Worm (Caenorhabditis elegans) whole organism, late embryonic: ENCODE data around the gene glna-1.

ENCODE experiments used
- C08G9.2 ChIP-seq: sonication (generic microtip); optimal IDR thresholded peaks from 2 replicates; lab custom pipeline; 2016; ENCODE audit warnings: mild to moderate bottlenecking, missing genetic modification characterization, moderate library complexity, missing compliant biosample characterization
- C38D4.7 ChIP-seq: fragments of 200-800 bp; sonication (Bioruptor generic); optimal IDR thresholded peaks from 2 replicates; lab custom pipeline; 2018; ENCODE audit warnings: mild to moderate bottlenecking, missing genetic modification characterization, moderate library complexity, missing compliant biosample characterization
- F13H6.1 ChIP-seq: sonication (generic microtip); optimal IDR thresholded peaks from 2 replicates; lab custom pipeline; 2016; ENCODE audit warnings: missing genetic modification characterization, missing compliant biosample characterization
- K02D7.2 ChIP-seq: sonication (generic microtip); optimal IDR thresholded peaks from 2 replicates; lab custom pipeline; 2017; ENCODE audit warnings: mild to moderate bottlenecking, missing genetic modification characterization, missing compliant biosample characterization
- K09A11.1 ChIP-seq: sonication (generic microtip); optimal IDR thresholded peaks from 2 replicates; lab custom pipeline; 2017; ENCODE audit warnings: antibody characterized with exemption, mild to moderate bottlenecking, missing genetic modification characterization, missing compliant biosample characterization; ENCODE audit not compliant: insufficient read depth
- ahr-1 ChIP-seq: sonication (generic microtip); optimal IDR thresholded peaks from 2 replicates; lab custom pipeline; 2016; ENCODE audit warnings: missing genetic modification characterization, missing compliant biosample characterization
- ama-1 ChIP-seq: fragments of 150-350 bp; optimal IDR thresholded peaks from 2 replicates; lab custom pipeline; 2014
- ceh-14 ChIP-seq: sonication (generic microtip); optimal IDR thresholded peaks from 2 replicates; lab custom pipeline; 2016; ENCODE audit warnings: missing genotype, missing genetic modification characterization, missing compliant biosample characterization
- ceh-19 ChIP-seq: fragments of 200-800 bp; sonication (Bioruptor generic); optimal IDR thresholded peaks from 2 replicates; lab custom pipeline; 2018; ENCODE audit warnings: mild to moderate bottlenecking, missing genetic modification characterization, missing compliant biosample characterization
- ceh-2 ChIP-seq: sonication (generic microtip); optimal IDR thresholded peaks from 2 replicates; lab custom pipeline; 2016; ENCODE audit warnings: missing genotype, missing genetic modification characterization, missing compliant biosample characterization
- ceh-22 ChIP-seq: sonication (generic microtip); optimal IDR thresholded peaks from 2 replicates; lab custom pipeline; 2017; ENCODE audit warnings: missing biosample characterization, missing genetic modification characterization
- ceh-34 ChIP-seq: sonication (generic microtip); optimal IDR thresholded peaks from 2 replicates; lab custom pipeline; 2016; ENCODE audit warnings: mild to moderate bottlenecking, missing genetic modification characterization, missing compliant biosample characterization
- ceh-45 ChIP-seq: fragments of 200-800 bp; sonication (Bioruptor generic); IDR thresholded peaks from 2 replicates; pipeline ENCODE4 v1.3.6; 2022; ENCODE audit warnings: missing genetic modification reagents, missing genetic modification characterization, missing compliant biosample characterization
- ceh-48 ChIP-seq: sonication (generic microtip); optimal IDR thresholded peaks from 2 replicates; lab custom pipeline; 2016; ENCODE audit warnings: missing genetic modification characterization, inconsistent platforms, missing compliant biosample characterization
- ceh-6 ChIP-seq: fragments of 200-800 bp; sonication (Bioruptor generic); optimal IDR thresholded peaks from 2 replicates; lab custom pipeline; 2018; ENCODE audit warnings: mild to moderate bottlenecking, missing genetic modification characterization, missing compliant biosample characterization
- elt-2 ChIP-seq: sonication (generic microtip); optimal IDR thresholded peaks from 2 replicates; lab custom pipeline; 2016; ENCODE audit warnings: missing genetic modification reagents, missing genetic modification characterization, missing compliant biosample characterization
- ets-4 ChIP-seq: sonication (generic microtip); optimal IDR thresholded peaks from 2 replicates; lab custom pipeline; 2016; ENCODE audit warnings: missing genetic modification characterization, missing compliant biosample characterization
- fkh-6 ChIP-seq: sonication (generic microtip); optimal IDR thresholded peaks from 2 replicates; lab custom pipeline; 2016; ENCODE audit warnings: missing genetic modification characterization, missing compliant biosample characterization
- gmeb-2 ChIP-seq: sonication (generic microtip); optimal IDR thresholded peaks from 2 replicates; lab custom pipeline; 2016; ENCODE audit warnings: missing genetic modification characterization, inconsistent platforms, missing compliant biosample characterization
- hlh-13 ChIP-seq: fragments of 200-800 bp; sonication (Bioruptor generic); optimal IDR thresholded peaks from 2 replicates; lab custom pipeline; 2018; ENCODE audit warnings: mild to moderate bottlenecking, missing genetic modification characterization, missing compliant biosample characterization
- hlh-6 ChIP-seq: sonication (generic microtip); optimal IDR thresholded peaks from 2 replicates; lab custom pipeline; 2016; ENCODE audit warnings: missing genotype, missing genetic modification characterization, missing compliant biosample characterization
- lim-6 ChIP-seq: sonication (generic microtip); optimal IDR thresholded peaks from 2 replicates; lab custom pipeline; 2016; ENCODE audit warnings: missing genetic modification characterization, missing compliant biosample characterization
- lin-11 ChIP-seq: fragments of 200-800 bp; sonication (Bioruptor generic); optimal IDR thresholded peaks from 2 replicates; lab custom pipeline; 2018; ENCODE audit warnings: mild to moderate bottlenecking, missing genetic modification characterization, missing compliant biosample characterization
- madf-2 ChIP-seq: sonication (generic microtip); optimal IDR thresholded peaks from 2 replicates; lab custom pipeline; 2017; ENCODE audit warnings: missing genetic modification characterization, missing compliant biosample characterization
- npax-4 ChIP-seq: sonication (generic microtip); optimal IDR thresholded peaks from 2 replicates; lab custom pipeline; 2016; ENCODE audit warnings: missing genetic modification characterization, missing compliant biosample characterization
- pat-9 ChIP-seq: fragments of 200-800 bp; sonication (Bioruptor generic); optimal IDR thresholded peaks from 2 replicates; lab custom pipeline; 2018; ENCODE audit warnings: mild to moderate bottlenecking, missing genetic modification characterization, moderate library complexity, missing compliant biosample characterization
- pax-1 ChIP-seq: fragments of 150-350 bp; optimal IDR thresholded peaks from 2 replicates; lab custom pipeline; 2014; ENCODE audit warnings: missing biosample characterization, missing genetic modification characterization
- pha-2 ChIP-seq: sonication (generic microtip); optimal IDR thresholded peaks from 2 replicates; lab custom pipeline; 2017; ENCODE audit warnings: mild to moderate bottlenecking, missing genetic modification characterization, missing compliant biosample characterization
- pha-4 ChIP-seq: fragments of 150-350 bp; optimal IDR thresholded peaks from 2 replicates; lab custom pipeline; 2018; ENCODE audit warnings: missing biosample characterization, missing genetic modification reagents, missing genetic modification characterization
- pqm-1 ChIP-seq: sonication (generic microtip); optimal IDR thresholded peaks from 2 replicates; lab custom pipeline; 2016; ENCODE audit warnings: missing genetic modification characterization, missing compliant biosample characterization
- pros-1 ChIP-seq: fragments of 150-350 bp; optimal IDR thresholded peaks from 2 replicates; lab custom pipeline; 2014; ENCODE audit warnings: missing biosample characterization, missing genetic modification reagents, missing genetic modification characterization
- ref-2 ChIP-seq: sonication (generic microtip); optimal IDR thresholded peaks from 2 replicates; lab custom pipeline; 2016; ENCODE audit warnings: missing genetic modification characterization, missing compliant biosample characterization
- sdc-2 ChIP-seq: sonication (generic microtip); optimal IDR thresholded peaks from 2 replicates; lab custom pipeline; 2016; ENCODE audit warnings: missing genotype, missing genetic modification characterization, missing compliant biosample characterization
- sox-2 ChIP-seq: fragments of 200-800 bp; sonication (Bioruptor generic); IDR thresholded peaks from 2 replicates; pipeline ENCODE4 v1.3.6; 2022; ENCODE audit warnings: missing genetic modification reagents, missing genetic modification characterization, missing compliant biosample characterization
- sox-4 ChIP-seq: sonication (generic microtip); optimal IDR thresholded peaks from 2 replicates; lab custom pipeline; 2017; ENCODE audit warnings: mild to moderate bottlenecking, missing genetic modification characterization, inconsistent platforms, missing compliant biosample characterization
- syd-9 ChIP-seq: sonication (generic microtip); optimal IDR thresholded peaks from 2 replicates; lab custom pipeline; 2016; ENCODE audit warnings: mild to moderate bottlenecking, missing genetic modification characterization, moderate library complexity, missing compliant biosample characterization
- tbx-7 ChIP-seq: sonication (generic microtip); optimal IDR thresholded peaks from 2 replicates; lab custom pipeline; 2016; ENCODE audit warnings: missing genotype, missing genetic modification characterization, missing compliant biosample characterization
- ttx-3 ChIP-seq: sonication (generic microtip); optimal IDR thresholded peaks from 2 replicates; lab custom pipeline; 2016; ENCODE audit warnings: missing genetic modification reagents, missing genetic modification characterization, missing compliant biosample characterization
- unc-42 ChIP-seq: sonication (generic microtip); optimal IDR thresholded peaks from 2 replicates; lab custom pipeline; 2016; ENCODE audit warnings: missing genotype, missing genetic modification characterization, missing compliant biosample characterization
- unc-55 ChIP-seq: sonication (generic microtip); optimal IDR thresholded peaks from 2 replicates; lab custom pipeline; 2017; ENCODE audit warnings: missing biosample characterization, missing genetic modification reagents, missing genetic modification characterization
- zip-5 ChIP-seq: sonication (generic microtip); optimal IDR thresholded peaks from 2 replicates; lab custom pipeline; 2016; ENCODE audit warnings: missing genetic modification characterization, missing compliant biosample characterization

glna-1 gene

DNA sequence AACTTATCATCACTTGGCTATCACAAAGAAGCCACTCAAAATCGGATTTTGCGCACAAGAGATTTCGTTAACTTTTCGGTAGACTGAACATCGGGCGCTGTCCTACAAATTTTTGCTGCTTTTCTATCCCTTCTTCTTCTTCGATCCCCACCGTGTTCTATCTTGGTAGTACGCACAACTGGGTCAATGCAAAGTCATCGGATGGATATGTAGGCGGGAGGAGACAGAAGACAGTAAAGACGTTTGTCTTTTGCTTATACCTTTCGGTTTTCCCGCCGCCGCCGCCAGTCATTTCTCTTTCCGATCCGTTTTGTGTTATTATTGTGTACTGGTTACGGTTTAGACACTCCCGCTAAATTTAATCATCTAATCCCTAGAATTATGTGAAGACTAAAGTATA, 33.2 kb downstream of the glna-1 start:
- TF ChIP-seq pros-1 (tag; lab: Kevin White, UChicago), result no peak
- no peak for TF ChIP-seq ama-1 (lab: Kevin White, UChicago)
- no peak for TF ChIP-seq ceh-48
- TF ChIP-seq gmeb-2 (tag; lab: Kevin White, UChicago), result no peak
- TF ChIP-seq zip-5 (tag; lab: Kevin White, UChicago), result no peak
- TF ChIP-seq lin-11 (tag; lab: Kevin White, UChicago), result no peak
- no peak for TF ChIP-seq elt-2 (tag; lab: Kevin White, UChicago)
- TF ChIP-seq unc-55, result no peak
- TF ChIP-seq pha-4 (tag; lab: Kevin White, UChicago), result no peak
- no peak for TF ChIP-seq sox-2 (GFP tag; lab: Robert Waterston, UW)
- TF ChIP-seq ref-2 (tag; lab: Kevin White, UChicago), result no peak
- no peak for TF ChIP-seq syd-9 (tag; lab: Kevin White, UChicago)
- no peak for TF ChIP-seq ceh-19
- TF ChIP-seq madf-2 (tag; lab: Kevin White, UChicago), result no peak
- TF ChIP-seq, all 69 proteins: peak for 0

DNA sequence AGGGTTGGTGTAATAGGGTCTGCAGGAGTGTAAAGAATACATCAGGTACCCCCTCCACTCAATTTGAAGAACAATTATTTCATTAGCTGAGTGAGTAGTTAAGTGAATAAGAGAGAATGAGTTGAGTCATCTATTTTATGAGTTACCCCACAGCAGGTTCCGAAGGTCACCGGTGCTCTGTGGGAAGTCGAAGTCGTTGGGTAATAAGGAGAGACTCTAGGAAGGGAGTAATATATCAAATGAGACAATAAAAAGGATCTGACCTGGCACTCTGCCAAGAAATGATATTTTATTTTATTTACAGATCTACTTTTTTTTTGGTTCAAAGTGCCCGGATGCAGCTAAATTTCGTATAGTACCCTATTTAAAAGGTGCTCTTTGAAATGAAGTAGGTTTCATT, 35.3 kb downstream of the glna-1 start, which contains the start of gene C09F9.1:
TSS of gene C09F9.1 (plus strand) at position 301 of the 400 bp plus-strand sequence.
- TF ChIP-seq unc-55 (no peak), K09A11.1 (tag; lab: Kevin White, UChicago) (no peak), ets-4 (no peak), ceh-34 (tag; lab: Kevin White, UChicago) (no peak), ceh-22 (tag; lab: Kevin White, UChicago) (no peak), pat-9 (no peak), F13H6.1 (no peak), sdc-2 (tag; lab: Kevin White, UChicago) (no peak), lin-11 (tag; lab: Kevin White, UChicago) (no peak), pqm-1 (tag; lab: Kevin White, UChicago) (no peak), ceh-45 (GFP tag; lab: Robert Waterston, UW) (no peak), fkh-6 (tag; lab: Kevin White, UChicago) (no peak), syd-9 (tag; lab: Kevin White, UChicago) (no peak)

DNA sequence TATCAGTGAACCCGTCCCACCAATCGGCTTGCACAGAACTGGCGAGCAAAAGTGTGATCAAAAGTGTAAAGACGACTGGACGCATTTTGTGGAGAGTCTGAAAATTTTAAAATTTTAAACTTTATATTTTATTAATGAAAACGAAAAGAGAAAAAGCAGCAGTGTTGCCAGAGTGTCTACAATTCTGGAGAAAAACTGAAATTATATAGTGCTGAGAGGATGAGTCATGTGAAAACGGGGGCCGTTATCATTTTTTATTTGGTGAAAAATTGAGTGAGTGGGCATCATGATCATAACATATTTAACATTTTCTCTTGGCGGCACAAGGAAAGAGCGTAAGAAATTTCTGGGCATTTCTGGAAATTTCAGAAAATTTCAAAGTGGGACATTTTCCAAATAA, 38.1 kb downstream of the glna-1 start, which contains the start of gene K02B7.3:
TSS of gene K02B7.3 (minus strand) at position 101 of the 400 bp plus-strand sequence.
- TF ChIP-seq hlh-6, result no peak
- TF ChIP-seq K09A11.1 (tag; lab: Kevin White, UChicago), result no peak
- no peak for TF ChIP-seq elt-2 (tag; lab: Kevin White, UChicago)

DNA sequence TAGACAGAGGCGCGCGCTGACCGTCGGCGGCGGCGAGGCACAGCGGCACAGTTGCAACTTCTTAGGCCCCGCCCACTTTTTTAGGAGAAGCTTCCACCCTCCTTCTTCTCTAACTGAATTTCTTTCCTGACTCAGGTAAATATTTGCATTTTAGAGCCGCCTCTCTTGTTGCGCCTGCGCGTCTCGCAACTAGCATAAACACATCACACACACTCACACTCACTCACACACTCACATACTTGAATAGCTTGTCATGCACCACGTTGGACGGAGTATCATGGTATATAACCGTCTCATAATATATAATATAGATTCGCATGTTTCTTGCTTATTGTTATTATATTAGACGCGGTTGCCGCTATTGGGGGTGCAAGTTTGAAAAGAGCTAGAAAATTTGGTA, 48.9 kb downstream of the glna-1 start, which contains the start of gene unc-52:
TSS of gene unc-52 (minus strand) at position 80 of the 400 bp plus-strand sequence.
- TF ChIP-seq syd-9 (tag; lab: Kevin White, UChicago) (no peak), pha-2 (tag; lab: Kevin White, UChicago) (no peak), sox-4 (tag; lab: Kevin White, UChicago) (no peak), gmeb-2 (tag; lab: Kevin White, UChicago) (no peak), pros-1 (tag; lab: Kevin White, UChicago) (no peak), ref-2 (tag; lab: Kevin White, UChicago) (no peak), F13H6.1 (no peak), ceh-2 (tag; lab: Kevin White, UChicago) (no peak), lim-6 (tag; lab: Kevin White, UChicago) (no peak), C08G9.2 (no peak), ets-4 (no peak), C38D4.7 (GFP tag; lab: Kevin White, UChicago) (no peak), ceh-19 (no peak), ceh-14 (tag; lab: Kevin White, UChicago) (no peak), pax-1 (tag; lab: Kevin White, UChicago) (no peak), hlh-6 (no peak), ceh-6 (no peak)

DNA sequence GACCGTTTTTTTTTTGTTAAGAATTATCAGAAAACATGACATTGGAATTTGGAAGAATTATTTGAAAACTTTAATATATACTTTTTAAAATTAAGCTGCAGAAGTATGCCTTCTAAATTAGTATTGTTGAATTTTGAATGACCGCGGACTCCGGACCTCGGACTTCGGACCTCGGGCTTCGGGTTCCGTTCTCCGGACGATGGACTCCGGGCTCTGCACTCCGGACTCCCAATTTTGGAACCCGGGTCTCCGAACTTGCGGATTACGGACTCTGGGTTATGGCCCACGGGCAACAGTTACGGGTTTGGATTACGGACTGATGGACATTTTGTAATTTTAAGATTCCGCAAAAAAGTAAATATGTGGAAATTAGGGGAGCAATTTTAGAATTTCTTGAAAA, 49.7 kb downstream of the glna-1 start:
- no peak for TF ChIP-seq hlh-13 (GFP tag; lab: Kevin White, UChicago)
- no peak for TF ChIP-seq ama-1 (lab: Kevin White, UChicago)
- no peak for TF ChIP-seq ceh-22 (tag; lab: Kevin White, UChicago)
- TF ChIP-seq madf-2 (tag; lab: Kevin White, UChicago), result no peak
- no peak for TF ChIP-seq ceh-14 (tag; lab: Kevin White, UChicago)
- no peak for TF ChIP-seq sox-2 (GFP tag; lab: Robert Waterston, UW)
- TF ChIP-seq ceh-34 (tag; lab: Kevin White, UChicago), result no peak
- TF ChIP-seq sox-4 (tag; lab: Kevin White, UChicago), result no peak
- no peak for TF ChIP-seq npax-4
- TF ChIP-seq hlh-6, result no peak
- TF ChIP-seq ahr-1 (tag; lab: Kevin White, UChicago), result no peak
- no peak for TF ChIP-seq K02D7.2
- no peak for TF ChIP-seq unc-42 (tag; lab: Kevin White, UChicago)
- no peak for TF ChIP-seq pat-9
- no peak for TF ChIP-seq ttx-3 (tag; lab: Kevin White, UChicago)
- TF ChIP-seq tbx-7, result no peak
- no peak for TF ChIP-seq ceh-6
